Worm (Caenorhabditis elegans) whole organism, L4/young adult: Measurements from ENCODE around the gene clec-261.

Experiments used
- dao-5 ChIP-seq: sonication (generic microtip); optimal IDR thresholded peaks from 2 replicates; lab custom pipeline; 2016; ENCODE audit warnings: missing genotype, missing genetic modification characterization, moderate library complexity, missing compliant biosample characterization
- him-1 ChIP-seq: sonication (generic microtip); optimal IDR thresholded peaks from 2 replicates; lab custom pipeline; 2016; ENCODE audit warnings: missing genotype, missing genetic modification reagents, missing genetic modification characterization, missing compliant biosample characterization

- TF ChIP-seq dao-5 (no peak), him-1 (tag; lab: Kevin White, UChicago) (no peak)
Observed at ce11 chrV:20289317-20289716, 5.0 kb downstream of the clec-261 start, which contains the start of gene mlt-4.
